Fruit fly (Drosophila melanogaster) whole organism, embryonic: ENCODE measurements around the gene srl.

Experiments used
- Aef1 ChIP-seq: fragments of 200-800 bp; sonication (Bioruptor generic); IDR thresholded peaks from 3 replicates; pipeline ENCODE4 v1.3.6; 2022; ENCODE audit warnings: missing biosample characterization, missing genetic modification characterization
- Antp ChIP-seq: fragments of 200-800 bp; sonication (Bioruptor generic); optimal IDR thresholded peaks from 3 replicates; lab custom pipeline; 2016; ENCODE audit warnings: missing biosample characterization, missing genetic modification characterization
- Atf3 ChIP-seq: fragments of 200-800 bp; sonication (Bioruptor generic); optimal IDR thresholded peaks from 3 replicates; lab custom pipeline; 2016; ENCODE audit warnings: missing biosample characterization, missing genetic modification characterization
- Bteb2 ChIP-seq: fragments of 200-800 bp; sonication (Bioruptor generic); optimal IDR thresholded peaks from 2 replicates; lab custom pipeline; 2016; ENCODE audit warnings: missing biosample characterization, missing genetic modification characterization
- CG10267 ChIP-seq: fragments of 200-800 bp; sonication (Bioruptor generic); optimal IDR thresholded peaks from 2 replicates; lab custom pipeline; 2018; ENCODE audit warnings: missing biosample characterization, mild to moderate bottlenecking, missing genetic modification characterization, moderate library complexity
- CG10321 ChIP-seq: fragments of 200-800 bp; sonication (Bioruptor generic); IDR thresholded peaks from 2 replicates; pipeline ENCODE4 v1.3.6; 2022; ENCODE audit warnings: missing biosample characterization, missing genetic modification characterization
- CG1233 ChIP-seq: fragments of 200-800 bp; sonication (Bioruptor generic); optimal IDR thresholded peaks from 4 replicates; lab custom pipeline; 2018; ENCODE audit warnings: missing biosample characterization, mild to moderate bottlenecking, missing genetic modification characterization
- CG13296 ChIP-seq: fragments of 200-800 bp; sonication (Bioruptor generic); optimal IDR thresholded peaks from 3 replicates; lab custom pipeline; 2018; ENCODE audit warnings: missing biosample characterization, mild to moderate bottlenecking, missing genetic modification characterization
- CG13775 ChIP-seq: fragments of 200-800 bp; sonication (Bioruptor generic); optimal IDR thresholded peaks from 3 replicates; lab custom pipeline; 2017; ENCODE audit warnings: missing biosample characterization, mild to moderate bottlenecking, missing genetic modification characterization
- CG1603 ChIP-seq: fragments of 200-800 bp; sonication (Bioruptor generic); optimal IDR thresholded peaks from 2 replicates; lab custom pipeline; 2019; ENCODE audit warnings: missing biosample characterization, mild to moderate bottlenecking, missing genetic modification characterization, moderate library complexity
- CG16779 ChIP-seq: fragments of 200-800 bp; sonication (Bioruptor generic); IDR thresholded peaks from 2 replicates; pipeline ENCODE4 v1.3.6; 2022; ENCODE audit warnings: missing biosample characterization, missing genetic modification characterization
- CG17612 ChIP-seq: fragments of 200-800 bp; sonication (Bioruptor generic); IDR thresholded peaks from 2 replicates; pipeline ENCODE4 v1.3.6; 2022; ENCODE audit warnings: missing biosample characterization, missing genetic modification characterization
- CG18476 ChIP-seq: fragments of 200-800 bp; sonication (Bioruptor generic); optimal IDR thresholded peaks from 2 replicates; lab custom pipeline; 2016; ENCODE audit warnings: missing biosample characterization, mild to moderate bottlenecking, missing genetic modification characterization
- CG18764 ChIP-seq: fragments of 200-800 bp; sonication (Bioruptor generic); optimal IDR thresholded peaks from 3 replicates; lab custom pipeline; 2016; ENCODE audit warnings: missing biosample characterization, missing genetic modification characterization
- CG2199 ChIP-seq: fragments of 200-800 bp; sonication (Bioruptor generic); IDR thresholded peaks from 3 replicates; pipeline ENCODE4 v1.3.6; 2022; ENCODE audit warnings: missing biosample characterization, missing genetic modification characterization
- CG2875 ChIP-seq: fragments of 200-800 bp; sonication (Bioruptor generic); optimal IDR thresholded peaks from 2 replicates; lab custom pipeline; 2017; ENCODE audit warnings: missing biosample characterization, mild to moderate bottlenecking, missing genetic modification characterization, missing genetic modification reagents
- CG31388 ChIP-seq: fragments of 200-800 bp; sonication (Bioruptor generic); optimal IDR thresholded peaks from 2 replicates; lab custom pipeline; 2016; ENCODE audit warnings: missing biosample characterization, missing genetic modification characterization
- CG3407 ChIP-seq: fragments of 200-800 bp; sonication (Bioruptor generic); optimal IDR thresholded peaks from 2 replicates; lab custom pipeline; 2018; ENCODE audit warnings: missing biosample characterization, mild to moderate bottlenecking, missing genetic modification characterization
- CG4282 ChIP-seq: fragments of 200-800 bp; sonication (Bioruptor generic); optimal IDR thresholded peaks from 2 replicates; lab custom pipeline; 2016; ENCODE audit warnings: missing biosample characterization, missing genetic modification characterization
- CG43689 ChIP-seq: fragments of 200-800 bp; sonication (Bioruptor generic); IDR thresholded peaks from 2 replicates; pipeline ENCODE4 v1.3.6; 2022; ENCODE audit warnings: missing biosample characterization, missing genetic modification characterization
- CG6813 ChIP-seq: fragments of 200-800 bp; sonication (Bioruptor generic); optimal IDR thresholded peaks from 2 replicates; lab custom pipeline; 2017; ENCODE audit warnings: missing biosample characterization, missing genetic modification characterization, mild to moderate bottlenecking, moderate library complexity, missing genetic modification reagents
- CG8290 ChIP-seq, 3 experiments: fragments of 200-800 bp; sonication (Bioruptor generic); optimal IDR thresholded peaks; 2 replicates each; lab custom pipeline; 2016 to 2019; ENCODE audit warnings: missing biosample characterization in 3 of 3, missing genetic modification characterization in 3 of 3, mild to moderate bottlenecking in 2 of 3, moderate library complexity in 1 of 3
- Camta ChIP-seq: fragments of 200-800 bp; sonication (Bioruptor generic); optimal IDR thresholded peaks from 2 replicates; lab custom pipeline; 2016; ENCODE audit warnings: missing biosample characterization, missing genetic modification characterization
- Dek ChIP-seq: fragments of 200-800 bp; sonication (Bioruptor generic); optimal IDR thresholded peaks from 3 replicates; lab custom pipeline; 2019; ENCODE audit warnings: missing biosample characterization, mild to moderate bottlenecking, missing genetic modification characterization, moderate library complexity
- E2f2 ChIP-seq: fragments of 200-800 bp; sonication (Bioruptor generic); IDR thresholded peaks from 2 replicates; pipeline ENCODE4 v1.3.6; 2022; ENCODE audit warnings: missing biosample characterization, missing genetic modification characterization
- ERR ChIP-seq: fragments of 200-800 bp; sonication (Bioruptor generic); optimal IDR thresholded peaks from 2 replicates; lab custom pipeline; 2016; ENCODE audit warnings: missing biosample characterization, missing genetic modification characterization
- Max ChIP-seq: fragments of 200-800 bp; sonication (Bioruptor generic); optimal IDR thresholded peaks from 2 replicates; lab custom pipeline; 2016; ENCODE audit warnings: missing biosample characterization, mild to moderate bottlenecking, missing genetic modification characterization
- Myb ChIP-seq: fragments of 200-800 bp; sonication (Bioruptor generic); optimal IDR thresholded peaks from 2 replicates; lab custom pipeline; 2016; ENCODE audit warnings: missing biosample characterization, missing genetic modification characterization
- Nf-YA ChIP-seq: fragments of 200-800 bp; sonication (Bioruptor generic); IDR thresholded peaks from 2 replicates; pipeline ENCODE4 v1.3.6; 2022; ENCODE audit warnings: missing biosample characterization, missing genetic modification characterization
- Trl ChIP-seq, 3 experiments: fragments of >200 bp in 2 of 3; fragments of 200-800 bp in 1 of 3; sonication (Bioruptor generic) in 1 of 3; optimal IDR thresholded peaks; 2 replicates in 1 of 3; 3 replicates in 2 of 3; lab custom pipeline; 2016 to 2017; ENCODE audit warnings: missing biosample characterization in 1 of 3, missing genetic modification characterization in 1 of 3
- bigmax ChIP-seq: fragments of 200-800 bp; sonication (Bioruptor generic); optimal IDR thresholded peaks from 2 replicates; lab custom pipeline; 2018; ENCODE audit warnings: missing biosample characterization, mild to moderate bottlenecking, missing genetic modification characterization
- cato ChIP-seq: fragments of 200-800 bp; sonication (Bioruptor generic); optimal IDR thresholded peaks from 2 replicates; lab custom pipeline; 2016; ENCODE audit warnings: missing biosample characterization, missing genetic modification characterization, borderline replicate concordance
- crol ChIP-seq: fragments of 200-800 bp; sonication (Bioruptor generic); IDR thresholded peaks from 2 replicates; pipeline ENCODE4 v1.3.6; 2022; ENCODE audit warnings: missing biosample characterization, missing genetic modification characterization
- dimm ChIP-seq: fragments of 200-800 bp; sonication (Bioruptor generic); IDR thresholded peaks from 2 replicates; pipeline ENCODE4 v1.3.6; 2022; ENCODE audit warnings: missing biosample characterization, missing genetic modification characterization
- dpn ChIP-seq, 2 experiments: fragments of 200-800 bp; sonication (Bioruptor generic); optimal IDR thresholded peaks; 3 replicates each; lab custom pipeline; 2016; ENCODE audit warnings: missing biosample characterization in 2 of 2, missing genetic modification characterization in 2 of 2
- eve ChIP-seq, 2 experiments: fragments of >200 bp; optimal IDR thresholded peaks; 2 replicates each; lab custom pipeline; 2017; ENCODE audit warnings: missing biosample characterization in 2 of 2, missing genetic modification characterization in 2 of 2
- fd64A ChIP-seq: fragments of 200-800 bp; sonication (Bioruptor generic); optimal IDR thresholded peaks from 3 replicates; lab custom pipeline; 2018; ENCODE audit warnings: missing biosample characterization, mild to moderate bottlenecking, missing genetic modification characterization
- jumu ChIP-seq: fragments of 200-800 bp; sonication (Bioruptor generic); optimal IDR thresholded peaks from 3 replicates; lab custom pipeline; 2016; ENCODE audit warnings: missing biosample characterization, missing genetic modification characterization
- kni ChIP-seq: fragments of 200-800 bp; sonication (Bioruptor generic); optimal IDR thresholded peaks from 3 replicates; lab custom pipeline; 2017; ENCODE audit warnings: mild to moderate bottlenecking, missing biosample characterization, missing genetic modification reagents, missing genetic modification characterization
- mld ChIP-seq: fragments of 200-800 bp; sonication (Bioruptor generic); IDR thresholded peaks from 3 replicates; pipeline ENCODE4 v1.3.6; 2022; ENCODE audit warnings: missing biosample characterization, missing genetic modification characterization; ENCODE audit not compliant: partially characterized antibody
- nerfin-2 ChIP-seq: fragments of 200-800 bp; sonication (Bioruptor generic); IDR thresholded peaks from 2 replicates; pipeline ENCODE4 v1.3.6; 2022; ENCODE audit warnings: missing biosample characterization, missing genetic modification characterization; ENCODE audit not compliant: partially characterized antibody
- org-1 ChIP-seq: fragments of 200-800 bp; sonication (Bioruptor generic); optimal IDR thresholded peaks from 2 replicates; lab custom pipeline; 2017; ENCODE audit warnings: missing biosample characterization, missing genetic modification characterization
- pzg ChIP-seq: fragments of 200-800 bp; sonication (Bioruptor generic); optimal IDR thresholded peaks from 3 replicates; lab custom pipeline; 2018; ENCODE audit warnings: missing biosample characterization, mild to moderate bottlenecking, missing genetic modification characterization, moderate library complexity
- run ChIP-seq: fragments of 200-800 bp; sonication (Bioruptor generic); optimal IDR thresholded peaks from 3 replicates; lab custom pipeline; 2018; ENCODE audit warnings: missing biosample characterization, mild to moderate bottlenecking, missing genetic modification characterization
- scrt ChIP-seq: fragments of 200-800 bp; sonication (Bioruptor generic); optimal IDR thresholded peaks from 2 replicates; lab custom pipeline; 2018; ENCODE audit warnings: missing biosample characterization, mild to moderate bottlenecking, missing genetic modification characterization, moderate library complexity
- sima ChIP-seq: fragments of 200-800 bp; sonication (Bioruptor generic); optimal IDR thresholded peaks from 2 replicates; lab custom pipeline; 2016; ENCODE audit warnings: missing biosample characterization, missing genetic modification characterization
- toy ChIP-seq: fragments of 200-800 bp; sonication (Bioruptor generic); IDR thresholded peaks from 2 replicates; pipeline ENCODE4 v1.3.6; 2022; ENCODE audit warnings: missing biosample characterization, missing genetic modification characterization
- vnd ChIP-seq: fragments of 200-800 bp; sonication (Bioruptor generic); IDR thresholded peaks from 3 replicates; pipeline ENCODE4 v1.3.6; 2022; ENCODE audit warnings: missing biosample characterization, missing genetic modification characterization; ENCODE audit not compliant: partially characterized antibody

The srl gene

DNA sequence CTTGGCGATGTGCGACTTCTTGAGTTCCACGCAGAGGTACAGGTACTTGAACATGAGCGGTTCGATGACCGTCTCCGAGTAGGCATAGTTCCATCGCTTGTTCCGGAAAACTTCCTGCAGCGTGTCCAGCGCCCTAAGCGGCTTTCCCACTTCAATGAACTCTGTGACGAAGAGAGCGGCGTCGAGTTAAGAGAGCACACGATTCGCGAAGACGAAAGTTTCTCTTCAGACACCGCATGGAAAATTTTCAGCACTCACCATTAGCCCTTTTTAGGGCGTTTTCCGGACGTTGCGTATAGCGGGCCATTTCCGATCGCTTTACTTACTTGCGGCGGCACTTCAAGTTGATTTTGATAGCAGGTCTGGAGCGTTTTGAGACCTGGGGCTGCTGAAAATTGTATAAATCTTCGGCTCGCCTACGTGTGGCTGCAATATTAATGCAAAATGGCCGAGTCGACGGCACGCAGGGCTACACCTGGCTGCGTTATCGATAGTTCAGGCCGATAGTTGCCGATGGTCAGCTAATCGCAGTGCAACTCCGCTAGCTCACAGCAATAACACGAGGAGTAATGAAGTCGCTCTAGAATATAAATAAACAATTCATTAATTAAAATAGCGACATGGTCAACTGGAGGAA lies 4.4 kb upstream of the srl start, which contains the start of the genes eIF3a and CG1074 (continued):
- no peak for TF ChIP-seq CG6813 (GFP tag; lab: Kevin White, UChicago)
- TF ChIP-seq pzg = peak; percentile 95
- peak; percentile 40 to 73 for TF ChIP-seq dpn (GFP tag; optimal IDR thresholded peaks at IDR 0.05; lab: Kevin White, UChicago)
- TF ChIP-seq jumu (GFP tag; lab: Kevin White, UChicago) = peak; percentile 42
- peak; percentile 50 for TF ChIP-seq CG3407
- peak; percentile 55 for TF ChIP-seq Camta (GFP tag; lab: Kevin White, UChicago)
- TF ChIP-seq ERR (GFP tag; lab: Kevin White, UChicago) = peak; percentile 68
- peak; percentile 60 for TF ChIP-seq toy (GFP tag; lab: Robert Waterston, UW)
- TF ChIP-seq Nf-YA = 0 out of 2 replicates have a peak, but pooled peaks have one; percentile 41
- no peak for TF ChIP-seq crol
- TF ChIP-seq Aef1 (GFP tag; lab: Robert Waterston, UW) = no peak
- peak; percentile 93 for TF ChIP-seq Max
- TF ChIP-seq CG18764 = peak; percentile 31
- peak; percentile 52 for TF ChIP-seq Antp (GFP tag; lab: Kevin White, UChicago)
- TF ChIP-seq eve (GFP tag; optimal IDR thresholded peaks at IDR 0.05; lab: Kevin White, UChicago) = no peak
- TF ChIP-seq CG4282 (GFP tag; lab: Kevin White, UChicago) = peak; percentile 56
- peak; percentile 94 for TF ChIP-seq nerfin-2 (GFP tag; lab: Robert Waterston, UW)
- peak; percentile 7 for TF ChIP-seq CG2875 (GFP tag; lab: Kevin White, UChicago)
- peak; percentile 46 for TF ChIP-seq bigmax (GFP tag; lab: Kevin White, UChicago)
- TF ChIP-seq CG1603 (tag; lab: Kevin White, UChicago) = peak; percentile 91
- peak; percentile 71 for TF ChIP-seq CG13775 (GFP tag; lab: Kevin White, UChicago)
- peak; percentile 69; the same call in 1 of the 3 replicates for TF ChIP-seq CG2199
- no peak for TF ChIP-seq CG43689
- TF ChIP-seq CG1233 (GFP tag; lab: Kevin White, UChicago) = peak; percentile 52
- no peak for TF ChIP-seq Dek (tag; lab: Kevin White, UChicago)
- TF ChIP-seq fd64A (GFP tag; lab: Kevin White, UChicago) = peak; percentile 60
- peak; percentile 12 for TF ChIP-seq run (tag; lab: Kevin White, UChicago)
- peak; percentile 70 for TF ChIP-seq Myb (GFP tag; lab: Kevin White, UChicago)
- peak; percentile 96 for TF ChIP-seq vnd (GFP tag; lab: Robert Waterston, UW)
- TF ChIP-seq Bteb2 (GFP tag; lab: Kevin White, UChicago) = peak; percentile 31
- TF ChIP-seq Atf3 (GFP tag; lab: Kevin White, UChicago) = peak; percentile 15
- TF ChIP-seq CG31388 (GFP tag; lab: Kevin White, UChicago) = no peak
- no peak for TF ChIP-seq cato (GFP tag; lab: Kevin White, UChicago)
- TF ChIP-seq CG10267 (tag; lab: Kevin White, UChicago) = peak; percentile 69
- TF ChIP-seq CG18476 = peak; percentile 7
- TF ChIP-seq scrt = peak; percentile 50
- TF ChIP-seq CG10321 (GFP tag; lab: Robert Waterston, UW) = peak; percentile 39; the same call in 1 of the 2 replicates
- TF ChIP-seq kni (GFP tag; lab: Kevin White, UChicago) = no peak
- no peak for TF ChIP-seq CG17612 (GFP tag; lab: Robert Waterston, UW)
- peak; percentile 96 for TF ChIP-seq mld
- peak; percentile 82 for TF ChIP-seq CG13296 (GFP tag; lab: Kevin White, UChicago)
- TF ChIP-seq E2f2 (GFP tag; lab: Robert Waterston, UW) = peak; percentile 66
- TF ChIP-seq sima (GFP tag; lab: Kevin White, UChicago) = peak; percentile 8
- TF ChIP-seq CG16779 (GFP tag; lab: Robert Waterston, UW) = 0 out of 2 replicates have a peak, but pooled peaks have one; percentile 65
- TF ChIP-seq org-1 (GFP tag; lab: Kevin White, UChicago) = no peak
- TF ChIP-seq CG8290 (GFP tag; optimal IDR thresholded peaks at IDR 0.05; lab: Kevin White, UChicago) = peak; percentile 6
- peak; percentile 69 to 89 for TF ChIP-seq CG8290 (tag; optimal IDR thresholded peaks at IDR 0.05; lab: Kevin White, UChicago)
- peak; percentile 76 for TF ChIP-seq Trl (optimal IDR thresholded peaks at IDR 0.05; lab: Kevin White, UChicago)
- TF ChIP-seq Trl (GFP tag; optimal IDR thresholded peaks at IDR 0.05; lab: Kevin White, UChicago) = peak; percentile 75
- 0 out of 2 replicates have a peak, but pooled peaks have one; percentile 19 for TF ChIP-seq dimm
